Fruit fly (Drosophila melanogaster) Kc167 (cell line): ENCODE results near the gene gce.

Source experiments
- Myc ChIP-seq: fragments of >200 bp; optimal IDR thresholded peaks from 2 replicates; lab custom pipeline; 2017; ENCODE audit warnings: missing external identifiers
- Sin3A ChIP-seq: fragments of >200 bp; optimal IDR thresholded peaks from 2 replicates; lab custom pipeline; 2018; ENCODE audit warnings: missing external identifiers
- h ChIP-seq: fragments of >200 bp; optimal IDR thresholded peaks from 3 replicates; lab custom pipeline; 2018; ENCODE audit warnings: missing external identifiers
- insv ChIP-seq: fragments of >200 bp; optimal IDR thresholded peaks from 3 replicates; lab custom pipeline; 2018; ENCODE audit warnings: missing external identifiers
- psq ChIP-seq: fragments of >200 bp; optimal IDR thresholded peaks from 2 replicates; lab custom pipeline; 2017; ENCODE audit warnings: missing external identifiers
- ttk ChIP-seq: sonication (Bioruptor generic); optimal IDR thresholded peaks from 2 replicates; lab custom pipeline; 2017; ENCODE audit warnings: missing external identifiers

- TF ChIP-seq Myc (lab: Kevin White, UChicago) (no peak), h (lab: Kevin White, UChicago) (no peak), psq (no peak), Sin3A (lab: Kevin White, UChicago) (no peak), ttk (lab: Kevin White, UChicago) (no peak), insv (lab: Kevin White, UChicago) (no peak)
Observed at dm6 chrX:15334999-15335398, 37.4 kb downstream of the gce start.
